Fruit fly (Drosophila melanogaster) Kc167 (cell line): Measurements from ENCODE around the gene Elp1.

Experiments used
- Sin3A ChIP-seq: fragments of >200 bp; optimal IDR thresholded peaks from 2 replicates; lab custom pipeline; 2018; ENCODE audit warnings: missing external identifiers
- h ChIP-seq: fragments of >200 bp; optimal IDR thresholded peaks from 3 replicates; lab custom pipeline; 2018; ENCODE audit warnings: missing external identifiers
- psq ChIP-seq: fragments of >200 bp; optimal IDR thresholded peaks from 2 replicates; lab custom pipeline; 2017; ENCODE audit warnings: missing external identifiers

dm6 chr3R:11684316-11684715 is 33.5 kb downstream of the Elp1 start, which contains the start of gene CG6830:
- TF ChIP-seq Sin3A (lab: Kevin White, UChicago), result no peak
- TF ChIP-seq psq, result no peak
- no peak for TF ChIP-seq h (lab: Kevin White, UChicago)
